Fruit fly (Drosophila melanogaster) whole organism, embryonic: ENCODE data around the gene S-Lap4.
A peak's percentile ranks its signal among the peaks of the same experiment; 100 is the strongest.

Experiments used
- CG11504 ChIP-seq: fragments of 200-800 bp; sonication (Bioruptor generic); optimal IDR thresholded peaks from 3 replicates; lab custom pipeline; 2019; ENCODE audit warnings: missing biosample characterization, mild to moderate bottlenecking, missing genetic modification characterization, moderate library complexity
- CG13894 ChIP-seq: fragments of 200-800 bp; sonication (Bioruptor generic); optimal IDR thresholded peaks from 3 replicates; lab custom pipeline; 2018; ENCODE audit warnings: missing biosample characterization, mild to moderate bottlenecking, missing genetic modification characterization, moderate library complexity
- CG14014 ChIP-seq: fragments of 200-800 bp; sonication (Bioruptor generic); IDR thresholded peaks from 2 replicates; pipeline ENCODE4 v1.3.6; 2022; ENCODE audit warnings: missing biosample characterization, missing genetic modification characterization
- CG16779 ChIP-seq: fragments of 200-800 bp; sonication (Bioruptor generic); IDR thresholded peaks from 2 replicates; pipeline ENCODE4 v1.3.6; 2022; ENCODE audit warnings: missing biosample characterization, missing genetic modification characterization
- CG17359 ChIP-seq: fragments of 200-800 bp; sonication (Bioruptor generic); optimal IDR thresholded peaks from 3 replicates; lab custom pipeline; 2018; ENCODE audit warnings: missing biosample characterization, mild to moderate bottlenecking, missing genetic modification characterization, moderate library complexity
- CG17385 ChIP-seq: fragments of 200-800 bp; sonication (Bioruptor generic); optimal IDR thresholded peaks from 3 replicates; lab custom pipeline; 2018; ENCODE audit warnings: missing biosample characterization, mild to moderate bottlenecking, missing genetic modification characterization
- CG18011 ChIP-seq: fragments of 200-800 bp; sonication (Bioruptor generic); optimal IDR thresholded peaks from 2 replicates; lab custom pipeline; 2017; ENCODE audit warnings: missing biosample characterization, missing genetic modification characterization, mild to moderate bottlenecking, moderate library complexity, missing genotype
- CG32532 ChIP-seq: fragments of 200-800 bp; sonication (Bioruptor generic); IDR thresholded peaks from 2 replicates; pipeline ENCODE4 v1.3.6; 2022; ENCODE audit warnings: missing biosample characterization, missing genetic modification characterization
- CG3281 ChIP-seq: fragments of 200-800 bp; sonication (Bioruptor generic); optimal IDR thresholded peaks from 3 replicates; lab custom pipeline; 2017; ENCODE audit warnings: missing biosample characterization, mild to moderate bottlenecking, missing genetic modification characterization
- CG33213 ChIP-seq: fragments of 200-800 bp; sonication (Bioruptor generic); optimal IDR thresholded peaks from 3 replicates; lab custom pipeline; 2016; ENCODE audit warnings: missing biosample characterization, missing genetic modification characterization
- CrebB ChIP-seq: fragments of 200-800 bp; sonication (Bioruptor generic); optimal IDR thresholded peaks from 3 replicates; lab custom pipeline; 2018; ENCODE audit warnings: missing biosample characterization, mild to moderate bottlenecking, missing genetic modification characterization
- H15 ChIP-seq: fragments of 200-800 bp; sonication (Bioruptor generic); IDR thresholded peaks from 3 replicates; pipeline ENCODE4 v1.3.6; 2022; ENCODE audit warnings: missing biosample characterization, missing genetic modification characterization
- Hey ChIP-seq: fragments of 200-800 bp; sonication (Bioruptor generic); optimal IDR thresholded peaks from 3 replicates; lab custom pipeline; 2018; ENCODE audit warnings: missing biosample characterization, mild to moderate bottlenecking, missing genetic modification characterization
- Hmx ChIP-seq: fragments of 200-800 bp; sonication (Bioruptor generic); optimal IDR thresholded peaks from 2 replicates; lab custom pipeline; 2016; ENCODE audit warnings: missing biosample characterization, missing genetic modification characterization
- Lim3 ChIP-seq: fragments of 200-800 bp; sonication (Bioruptor generic); IDR thresholded peaks from 2 replicates; pipeline ENCODE4 v1.3.6; 2022; ENCODE audit warnings: missing biosample characterization, missing genetic modification characterization
- Med ChIP-seq: fragments of 200-800 bp; sonication (Bioruptor generic); peaks from one replicate; lab custom pipeline; 2016; ENCODE audit warnings: missing biosample characterization, missing genetic modification characterization, mild to moderate bottlenecking, inconsistent platforms, moderate library complexity
- NC2α ChIP-seq: fragments of 200-800 bp; sonication (Bioruptor generic); optimal IDR thresholded peaks from 2 replicates; lab custom pipeline; 2016; ENCODE audit warnings: missing biosample characterization, missing genetic modification characterization
- NFAT ChIP-seq: fragments of 200-800 bp; sonication (Bioruptor generic); IDR thresholded peaks from 2 replicates; pipeline ENCODE4 v1.3.6; 2022; ENCODE audit warnings: missing biosample characterization, missing genetic modification characterization
- Pdp1 ChIP-seq, 2 experiments: fragments of 200-800 bp; sonication (Bioruptor generic); optimal IDR thresholded peaks; 3 replicates each; lab custom pipeline; 2016; ENCODE audit warnings: missing biosample characterization in 2 of 2, missing genetic modification characterization in 2 of 2, mild to moderate bottlenecking in 1 of 2, moderate library complexity in 1 of 2
- Rfx ChIP-seq: fragments of 200-800 bp; sonication (Bioruptor generic); IDR thresholded peaks from 2 replicates; pipeline ENCODE4 v1.3.6; 2022; ENCODE audit warnings: missing biosample characterization, missing genetic modification characterization
- Sox100B ChIP-seq: fragments of 200-800 bp; sonication (Bioruptor generic); optimal IDR thresholded peaks from 3 replicates; lab custom pipeline; 2018; ENCODE audit warnings: missing biosample characterization, mild to moderate bottlenecking, missing genetic modification characterization
- Sox102F ChIP-seq: fragments of 200-800 bp; sonication (Bioruptor generic); optimal IDR thresholded peaks from 2 replicates; lab custom pipeline; 2018; ENCODE audit warnings: missing biosample characterization, mild to moderate bottlenecking, missing genetic modification characterization, moderate library complexity
- Spps ChIP-seq: fragments of 200-800 bp; sonication (Bioruptor generic); optimal IDR thresholded peaks from 2 replicates; lab custom pipeline; 2018; ENCODE audit warnings: missing biosample characterization, mild to moderate bottlenecking, missing genetic modification characterization
- Tbp ChIP-seq: fragments of >200 bp; optimal IDR thresholded peaks from 2 replicates; lab custom pipeline; 2018; ENCODE audit warnings: missing biosample characterization, missing genetic modification characterization
- Xbp1 ChIP-seq: fragments of 200-800 bp; sonication (Bioruptor generic); optimal IDR thresholded peaks from 3 replicates; lab custom pipeline; 2016; ENCODE audit warnings: missing biosample characterization, mild to moderate bottlenecking, missing genetic modification characterization
- abd-A ChIP-seq: fragments of 200-800 bp; sonication (Bioruptor generic); optimal IDR thresholded peaks from 3 replicates; lab custom pipeline; 2019; ENCODE audit warnings: missing biosample characterization, mild to moderate bottlenecking, missing genetic modification characterization, moderate library complexity
- caup ChIP-seq: fragments of 200-800 bp; sonication (Bioruptor generic); optimal IDR thresholded peaks from 3 replicates; lab custom pipeline; 2017; ENCODE audit warnings: missing biosample characterization, mild to moderate bottlenecking, missing genetic modification characterization, moderate library complexity; ENCODE audit not compliant: severe bottlenecking
- dysf ChIP-seq: fragments of 200-800 bp; sonication (Bioruptor generic); IDR thresholded peaks from 3 replicates; pipeline ENCODE4 v1.3.6; 2022; ENCODE audit warnings: missing biosample characterization, missing genetic modification characterization
- gsb-n ChIP-seq: fragments of 200-800 bp; sonication (Bioruptor generic); optimal IDR thresholded peaks from 3 replicates; lab custom pipeline; 2018; ENCODE audit warnings: missing biosample characterization, mild to moderate bottlenecking, missing genetic modification characterization
- hbn ChIP-seq: fragments of 200-800 bp; sonication (Bioruptor generic); IDR thresholded peaks from 2 replicates; pipeline ENCODE4 v1.3.6; 2022; ENCODE audit warnings: missing biosample characterization, missing genetic modification characterization; ENCODE audit not compliant: partially characterized antibody
- hkb ChIP-seq, 2 experiments: fragments of 200-800 bp in 1 of 2; fragments of >200 bp in 1 of 2; sonication (Bioruptor generic) in 1 of 2; IDR thresholded peaks in 1 of 2; optimal IDR thresholded peaks in 1 of 2; 2 replicates each; pipeline versions ENCODE4 v1.3.6 to Lab custom; 2017 to 2022; ENCODE audit warnings: missing biosample characterization in 1 of 2, missing genetic modification characterization in 1 of 2
- lab ChIP-seq: fragments of 200-800 bp; sonication (Bioruptor generic); optimal IDR thresholded peaks from 3 replicates; lab custom pipeline; 2017; ENCODE audit warnings: missing biosample characterization, missing genetic modification characterization, mild to moderate bottlenecking, moderate library complexity, missing genetic modification reagents
- mirr ChIP-seq: fragments of 200-800 bp; sonication (Bioruptor generic); optimal IDR thresholded peaks from 3 replicates; lab custom pipeline; 2018; ENCODE audit warnings: missing biosample characterization, mild to moderate bottlenecking, missing genetic modification characterization
- pros ChIP-seq: fragments of 200-800 bp; sonication (Bioruptor generic); optimal IDR thresholded peaks from 3 replicates; lab custom pipeline; 2019; ENCODE audit warnings: missing biosample characterization, mild to moderate bottlenecking, missing genetic modification characterization, moderate library complexity
- psq ChIP-seq: fragments of 200-800 bp; sonication (Bioruptor generic); optimal IDR thresholded peaks from 2 replicates; lab custom pipeline; 2017; ENCODE audit warnings: missing biosample characterization, missing genetic modification characterization
- sd ChIP-seq: fragments of 200-800 bp; sonication (Bioruptor generic); optimal IDR thresholded peaks from 3 replicates; lab custom pipeline; 2018; ENCODE audit warnings: missing biosample characterization, mild to moderate bottlenecking, missing genetic modification characterization, moderate library complexity
- so ChIP-seq: fragments of 200-800 bp; sonication (Bioruptor generic); IDR thresholded peaks from 3 replicates; pipeline ENCODE4 v1.3.6; 2022; ENCODE audit warnings: missing biosample characterization, missing genetic modification characterization
- sqz ChIP-seq: fragments of 200-800 bp; sonication (Bioruptor generic); optimal IDR thresholded peaks from 3 replicates; lab custom pipeline; 2018; ENCODE audit warnings: missing biosample characterization, mild to moderate bottlenecking, missing genetic modification characterization
- tap ChIP-seq: fragments of 200-800 bp; optimal IDR thresholded peaks from 3 replicates; lab custom pipeline; 2019; ENCODE audit warnings: missing biosample characterization, mild to moderate bottlenecking, missing genetic modification characterization, moderate library complexity
- twi ChIP-seq: fragments of 200-800 bp; optimal IDR thresholded peaks from 2 replicates; lab custom pipeline; 2019; ENCODE audit warnings: missing biosample characterization, mild to moderate bottlenecking, missing genetic modification characterization, moderate library complexity
- vvl ChIP-seq: fragments of 200-800 bp; sonication (Bioruptor generic); IDR thresholded peaks from 2 replicates; pipeline ENCODE4 v1.3.6; 2022; ENCODE audit warnings: missing biosample characterization, missing genetic modification characterization
- wek ChIP-seq: fragments of 200-800 bp; sonication (Bioruptor generic); optimal IDR thresholded peaks from 3 replicates; lab custom pipeline; 2018; ENCODE audit warnings: missing biosample characterization, mild to moderate bottlenecking, missing genetic modification characterization, moderate library complexity
- z ChIP-seq: fragments of 200-800 bp; sonication (Bioruptor generic); IDR thresholded peaks from 3 replicates; pipeline ENCODE4 v1.3.6; 2022; ENCODE audit warnings: missing biosample characterization, missing genetic modification characterization
- zfh1 ChIP-seq: fragments of 200-800 bp; sonication (Bioruptor generic); IDR thresholded peaks from 3 replicates; pipeline ENCODE4 v1.3.6; 2022; ENCODE audit warnings: missing biosample characterization, missing genetic modification characterization

The S-Lap4 gene

dm6 chr3L:10531907-10532581 lies 41.4 kb downstream of the S-Lap4 start (continued):
- TF ChIP-seq CG33213 (GFP tag; lab: Kevin White, UChicago) (no peak), sd (tag; lab: Kevin White, UChicago) (peak; percentile 72), Xbp1 (GFP tag; lab: Kevin White, UChicago) (peak; percentile 18), pros (GFP tag; lab: Kevin White, UChicago) (no peak), abd-A (tag; lab: Kevin White, UChicago) (peak; percentile 93), gsb-n (no peak), CrebB (tag; lab: Kevin White, UChicago) (no peak), Sox100B (no peak), CG16779 (GFP tag; lab: Robert Waterston, UW) (no peak), CG32532 (GFP tag; lab: Robert Waterston, UW) (0 out of 2 replicates have a peak, but pooled peaks have one; percentile 22), hbn (GFP tag; lab: Robert Waterston, UW) (no peak), lab (GFP tag; lab: Kevin White, UChicago) (peak; percentile 30), Med (GFP tag; lab: Kevin White, UChicago) (peak; percentile 82), zfh1 (GFP tag; lab: Robert Waterston, UW) (no peak), caup (no peak), CG3281 (peak; percentile 3), Rfx (GFP tag; lab: Robert Waterston, UW) (peak; percentile 19; the same call in 1 of the 2 replicates), CG17385 (GFP tag; lab: Kevin White, UChicago) (no peak), CG18011 (no peak), H15 (GFP tag; lab: Robert Waterston, UW) (0 out of 3 replicates have a peak, but pooled peaks have one; percentile 7), sqz (no peak), CG11504 (tag; lab: Kevin White, UChicago) (no peak), CG13894 (tag; lab: Kevin White, UChicago) (peak; percentile 58), mirr (GFP tag; lab: Kevin White, UChicago) (peak; percentile 58), vvl (GFP tag; lab: Robert Waterston, UW) (0 out of 2 replicates have a peak, but pooled peaks have one; percentile 50), hkb (optimal IDR thresholded peaks at IDR 0.05; lab: Kevin White, UChicago) (no peak), hkb (GFP tag; IDR thresholded peaks at IDR 0.05; lab: Robert Waterston, UW) (0 out of 2 replicates have a peak, but pooled peaks have one; percentile 13), NC2α (no peak), NFAT (GFP tag; lab: Robert Waterston, UW) (peak; percentile 24; the same call in 1 of the 2 replicates), Hey (tag; lab: Kevin White, UChicago) (no peak), Hmx (no peak), wek (GFP tag; lab: Kevin White, UChicago) (no peak), Tbp (GFP tag; lab: Kevin White, UChicago) (no peak), CG14014 (GFP tag; lab: Robert Waterston, UW) (no peak), so (0 out of 3 replicates have a peak, but pooled peaks have one; percentile 37), Spps (tag; lab: Kevin White, UChicago) (no peak), Sox102F (GFP tag; lab: Kevin White, UChicago) (no peak), twi (peak; percentile 11), Pdp1 (GFP tag; optimal IDR thresholded peaks at IDR 0.05; lab: Kevin White, UChicago) (peak in 1 of 2 experiments; percentile 8), dysf (GFP tag; lab: Robert Waterston, UW) (no peak), psq (GFP tag; lab: Kevin White, UChicago) (no peak), Lim3 (no peak), tap (no peak), z (GFP tag; lab: Robert Waterston, UW) (peak; percentile 42; the same call in 1 of the 3 replicates), CG17359 (tag; lab: Kevin White, UChicago) (no peak)
